Worm (Caenorhabditis elegans) whole organism, late embryonic: ENCODE results near the gene Y6E2A.10.

ENCODE experiments used
- T23F11.4 ChIP-seq: fragments of 200-800 bp; sonication (Bioruptor generic); optimal IDR thresholded peaks from 2 replicates; lab custom pipeline; 2018; ENCODE audit warnings: mild to moderate bottlenecking, missing genetic modification characterization, missing compliant biosample characterization
- ama-1 ChIP-seq: fragments of 150-350 bp; optimal IDR thresholded peaks from 2 replicates; lab custom pipeline; 2014
- che-1 ChIP-seq: sonication (generic microtip); optimal IDR thresholded peaks from 2 replicates; lab custom pipeline; 2016; ENCODE audit warnings: mild to moderate bottlenecking, missing genetic modification characterization, missing compliant biosample characterization
- dve-1 ChIP-seq: sonication (generic microtip); optimal IDR thresholded peaks from 2 replicates; lab custom pipeline; 2017; ENCODE audit warnings: antibody characterized with exemption, mild to moderate bottlenecking, missing genetic modification characterization, missing compliant biosample characterization
- elt-2 ChIP-seq: sonication (generic microtip); optimal IDR thresholded peaks from 2 replicates; lab custom pipeline; 2016; ENCODE audit warnings: missing genetic modification reagents, missing genetic modification characterization, missing compliant biosample characterization
- fkh-10 ChIP-seq: fragments of 150-350 bp; optimal IDR thresholded peaks from 2 replicates; lab custom pipeline; 2014; ENCODE audit warnings: missing biosample characterization, missing genetic modification reagents, missing genetic modification characterization
- lim-6 ChIP-seq: sonication (generic microtip); optimal IDR thresholded peaks from 2 replicates; lab custom pipeline; 2016; ENCODE audit warnings: missing genetic modification characterization, missing compliant biosample characterization
- nfya-1 ChIP-seq: sonication (generic microtip); optimal IDR thresholded peaks from 2 replicates; lab custom pipeline; 2017; ENCODE audit warnings: missing genetic modification characterization, mild to moderate bottlenecking, missing compliant biosample characterization, antibody characterized with exemption, moderate library complexity
- nhr-11 ChIP-seq: fragments of 150-350 bp; optimal IDR thresholded peaks from 2 replicates; lab custom pipeline; 2014; ENCODE audit warnings: missing biosample characterization, missing genetic modification characterization
- pag-3 ChIP-seq: sonication (generic microtip); optimal IDR thresholded peaks from 2 replicates; lab custom pipeline; 2016; ENCODE audit warnings: missing compliant biosample characterization, missing genetic modification characterization, borderline replicate concordance
- rnt-1 ChIP-seq: sonication (generic microtip); optimal IDR thresholded peaks from 2 replicates; lab custom pipeline; 2016; ENCODE audit warnings: missing genetic modification characterization, missing compliant biosample characterization
- unc-55 ChIP-seq: sonication (generic microtip); optimal IDR thresholded peaks from 2 replicates; lab custom pipeline; 2017; ENCODE audit warnings: missing biosample characterization, missing genetic modification reagents, missing genetic modification characterization
- unc-86 ChIP-seq: sonication (generic microtip); optimal IDR thresholded peaks from 2 replicates; lab custom pipeline; 2016; ENCODE audit warnings: missing genetic modification characterization, missing compliant biosample characterization

DNA sequence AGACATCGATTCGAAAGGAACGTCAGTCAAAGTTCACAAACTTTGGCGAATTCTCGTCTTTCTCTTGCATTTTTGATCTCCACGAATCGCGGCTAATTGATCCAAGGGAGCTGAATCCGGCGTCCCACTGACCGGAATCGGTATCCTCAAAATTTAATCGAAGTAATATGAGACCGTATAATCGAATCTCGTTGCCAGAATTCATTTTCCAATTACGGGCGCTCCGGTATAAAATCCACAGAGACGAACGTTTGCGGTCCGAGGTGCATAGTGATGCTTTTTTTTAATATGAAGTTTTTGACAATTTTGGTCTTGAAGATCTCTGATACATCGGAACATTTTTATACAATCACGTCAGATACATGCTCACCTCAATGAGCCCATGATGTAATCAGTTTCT is 27.3 kb upstream of the Y6E2A.10 start:
- TF ChIP-seq nhr-11 (tag; lab: Kevin White, UChicago) (no peak), unc-86 (no peak), lim-6 (tag; lab: Kevin White, UChicago) (no peak), elt-2 (tag; lab: Kevin White, UChicago) (no peak), T23F11.4 (no peak), rnt-1 (no peak), fkh-10 (GFP tag; lab: Kevin White, UChicago) (no peak), ama-1 (lab: Kevin White, UChicago) (no peak), unc-55 (GFP tag; lab: Kevin White, UChicago) (no peak), nfya-1 (tag; lab: Kevin White, UChicago) (no peak), pag-3 (tag; lab: Kevin White, UChicago) (no peak), dve-1 (no peak), che-1 (no peak)
